Worm (Caenorhabditis elegans) whole organism, L1 larva: ENCODE measurements around the gene T28H10.2.

Experiments
- lin-13 ChIP-seq: fragments of 150-350 bp; optimal IDR thresholded peaks from 2 replicates; lab custom pipeline; 2014; ENCODE audit warnings: missing biosample characterization, missing genetic modification reagents, missing genetic modification characterization
- nhr-20 ChIP-seq: sonication (generic microtip); optimal IDR thresholded peaks from 2 replicates; lab custom pipeline; 2016; ENCODE audit warnings: mild to moderate bottlenecking, missing genetic modification characterization, missing compliant biosample characterization
- tlp-1 ChIP-seq: fragments of 150-350 bp; optimal IDR thresholded peaks from 2 replicates; lab custom pipeline; 2014; ENCODE audit warnings: missing biosample characterization, missing genetic modification characterization

DNA sequence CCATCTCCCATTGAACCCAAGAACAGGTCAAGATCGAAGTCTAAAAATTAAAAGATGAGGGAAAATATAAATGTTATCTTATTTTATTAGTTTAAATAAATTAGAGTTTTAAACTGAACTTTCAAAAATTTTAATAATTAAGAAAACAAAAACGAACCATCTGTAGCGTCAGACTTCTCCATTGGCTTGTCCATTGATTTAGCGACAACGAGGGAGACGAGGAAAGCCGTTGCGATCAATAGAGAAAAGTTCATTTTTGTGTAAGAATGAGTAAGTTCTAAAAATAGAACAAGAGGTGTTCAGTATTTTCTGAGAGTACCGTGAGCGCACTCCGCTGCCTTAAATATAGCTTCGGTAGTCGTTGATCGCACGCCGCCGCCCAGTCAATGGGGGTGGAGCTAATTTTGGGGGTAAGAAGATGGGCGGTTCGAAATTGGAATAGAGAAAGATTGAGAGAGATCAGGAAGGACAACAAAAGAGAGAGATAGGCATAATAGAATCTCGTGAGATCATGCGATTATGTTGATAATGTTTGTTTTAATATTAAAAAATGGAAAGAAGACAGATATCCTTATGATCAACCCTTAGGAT, 37.4 kb upstream of the T28H10.2 start, which contains the start of gene F45D3.3:
- peak; percentile 60 for TF ChIP-seq nhr-20 (tag; lab: Kevin White, UChicago)
- no peak for TF ChIP-seq tlp-1 (tag; lab: Kevin White, UChicago)
- TF ChIP-seq lin-13 (GFP tag; lab: Kevin White, UChicago): no peak
